Worm (Caenorhabditis elegans): ENCODE results near the gene kcnl-1.

Gene kcnl-1

ce11 chrV:19520597-19521322, 44.4 kb upstream of the kcnl-1 start:
- TF ChIP-seq zag-1 (tag; optimal IDR thresholded peaks at IDR 0.05): no peak
- peak; percentile 70 for TF ChIP-seq ama-1 (optimal IDR thresholded peaks at IDR 0.05)
- peak in 1 of 2 experiments; percentile 8 for TF ChIP-seq lsy-2 (tag; optimal IDR thresholded peaks at IDR 0.05)
- TF ChIP-seq efl-1 (optimal IDR thresholded peaks at IDR 0.05): no peak
- TF ChIP-seq efl-1 (GFP tag; optimal IDR thresholded peaks at IDR 0.05 in 1 of 2): peak in 1 of 2 experiments; percentile 84

ce11 chrV:19521351-19522278, 43.6 kb upstream of the kcnl-1 start:
- TF ChIP-seq nhr-11 (tag; optimal IDR thresholded peaks at IDR 0.05): no peak
- no peak for TF ChIP-seq ceh-8 (GFP tag; optimal IDR thresholded peaks at IDR 0.05)
- TF ChIP-seq efl-1 (optimal IDR thresholded peaks at IDR 0.05): no peak
- TF ChIP-seq efl-1 (GFP tag; optimal IDR thresholded peaks at IDR 0.05 in 1 of 2): peak in 1 of 2 experiments; percentile 69
- TF ChIP-seq ztf-11 (tag; optimal IDR thresholded peaks at IDR 0.05): no peak
- TF ChIP-seq lin-39 (tag; optimal IDR thresholded peaks at IDR 0.05): peak; percentile 83
- peak; percentile 80 for TF ChIP-seq nhr-20 (tag; optimal IDR thresholded peaks at IDR 0.05)
- no peak for TF ChIP-seq nhr-28 (tag; optimal IDR thresholded peaks at IDR 0.05)
- TF ChIP-seq vab-15 (tag; optimal IDR thresholded peaks at IDR 0.05): peak; percentile 83
- TF ChIP-seq xbp-1 (tag; optimal IDR thresholded peaks at IDR 0.05): peak; percentile 24
- peak in 1 of 3 experiments; percentile 35 for TF ChIP-seq dpl-1 (GFP tag; optimal IDR thresholded peaks at IDR 0.05)
- no peak for TF ChIP-seq skn-1 (tag; optimal IDR thresholded peaks at IDR 0.05)
- no peak for TF ChIP-seq ztf-4 (tag; optimal IDR thresholded peaks at IDR 0.05)
- no peak for TF ChIP-seq swsn-7 (tag; optimal IDR thresholded peaks at IDR 0.05)
- no peak for TF ChIP-seq alr-1 (tag; optimal IDR thresholded peaks at IDR 0.05; ENCODE audit: borderline replicate concordance)
- peak; percentile 2 for TF ChIP-seq irx-1 (tag; optimal IDR thresholded peaks at IDR 0.05)
- TF ChIP-seq nhr-19 (GFP tag; conservative IDR thresholded peaks at IDR 0.05): peak; percentile 84
- TF ChIP-seq mab-9 (GFP tag; IDR thresholded peaks at IDR 0.05): no peak
- TF ChIP-seq nhr-90 (tag; optimal IDR thresholded peaks at IDR 0.05; ENCODE audit: poor library complexity): peak; percentile 54
- TF ChIP-seq nhr-77 (tag; optimal IDR thresholded peaks at IDR 0.05): no peak
- no peak for TF ChIP-seq ets-5 (GFP tag; IDR thresholded peaks at IDR 0.05)
- peak; percentile 26 for TF ChIP-seq pag-3 (tag; optimal IDR thresholded peaks at IDR 0.05; ENCODE audit: borderline replicate concordance, insufficient read depth)
- no peak for TF ChIP-seq ceh-82 (tag; optimal IDR thresholded peaks at IDR 0.05)
- TF ChIP-seq lin-13 (GFP tag; optimal IDR thresholded peaks at IDR 0.05): peak; percentile 33
- no peak for TF ChIP-seq sptf-1 (tag; optimal IDR thresholded peaks at IDR 0.05)
- peak in 1 of 2 experiments; percentile 82 for TF ChIP-seq mdl-1 (tag; optimal IDR thresholded peaks at IDR 0.05)
- peak; percentile 49 for TF ChIP-seq tbx-2 (tag; optimal IDR thresholded peaks at IDR 0.05)
- TF ChIP-seq mep-1 (tag; optimal IDR thresholded peaks at IDR 0.05): peak; percentile 68
- peak; percentile 18 for TF ChIP-seq jun-1 (tag; optimal IDR thresholded peaks at IDR 0.05)
- TF ChIP-seq nhr-237 (tag; optimal IDR thresholded peaks at IDR 0.05): no peak
- TF ChIP-seq nhr-47 (tag; optimal IDR thresholded peaks at IDR 0.05): peak; percentile 46
- peak; percentile 54 for TF ChIP-seq rnt-1 (tag; optimal IDR thresholded peaks at IDR 0.05)
- TF ChIP-seq lin-14 (GFP tag; optimal IDR thresholded peaks at IDR 0.05): peak; percentile 81
- TF ChIP-seq nhr-71 (tag; optimal IDR thresholded peaks at IDR 0.05): peak; percentile 83
- TF ChIP-seq lin-35 (GFP tag; optimal IDR thresholded peaks at IDR 0.05): peak in 1 of 2 experiments; percentile 45
- TF ChIP-seq sox-4 (tag; optimal IDR thresholded peaks at IDR 0.05): no peak
- TF ChIP-seq isw-1 (GFP tag; IDR thresholded peaks at IDR 0.05): no peak
- TF ChIP-seq elt-3 (tag; optimal IDR thresholded peaks at IDR 0.05): peak in 2 of 6 experiments; percentile 7 to 8
- TF ChIP-seq lsy-2 (tag; optimal IDR thresholded peaks at IDR 0.05): peak in 1 of 2 experiments; percentile 43
- no peak for TF ChIP-seq unc-86 (tag; optimal IDR thresholded peaks at IDR 0.05)
- TF ChIP-seq snu-23 (GFP tag; optimal IDR thresholded peaks at IDR 0.05): peak; percentile 65
- TF ChIP-seq nhr-85 (tag): peak; percentile 92
- TF ChIP-seq ceh-63 (GFP tag; optimal IDR thresholded peaks at IDR 0.05): no peak
- peak; percentile 12 for TF ChIP-seq elt-2 (tag; optimal IDR thresholded peaks at IDR 0.05)
- no peak for TF ChIP-seq efl-3 (GFP tag; optimal IDR thresholded peaks at IDR 0.05)

Measured in whole organism, L1 larva.